Worm (Caenorhabditis elegans): ENCODE measurements around the gene W05E10.2.

W05E10.2 gene

DNA sequence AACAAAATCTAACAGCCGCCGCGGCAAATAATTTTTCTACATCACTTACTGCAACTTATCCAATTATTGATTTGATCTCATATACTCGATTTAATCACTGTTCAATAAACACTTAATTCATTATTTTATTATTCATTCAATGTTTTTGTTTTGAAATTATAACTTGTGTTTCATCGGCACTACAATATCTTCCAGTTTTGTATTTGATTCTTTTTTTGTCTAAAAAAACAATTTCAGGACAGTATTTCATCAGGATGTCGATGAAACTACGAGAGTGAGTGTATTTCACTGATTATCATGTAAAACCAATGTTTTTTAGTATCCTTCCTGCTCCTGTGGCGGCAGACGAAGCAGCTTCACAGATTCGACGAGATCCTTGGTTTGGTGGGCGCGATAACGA is 41.7 kb upstream of the W05E10.2 start, which contains the start of gene skp-1:
Gene skp-1, plus strand, starts transcription at position 238 of the 400 bp plus-strand sequence.
- no peak for TF ChIP-seq nhr-11 (tag; optimal IDR thresholded peaks at IDR 0.05)

DNA sequence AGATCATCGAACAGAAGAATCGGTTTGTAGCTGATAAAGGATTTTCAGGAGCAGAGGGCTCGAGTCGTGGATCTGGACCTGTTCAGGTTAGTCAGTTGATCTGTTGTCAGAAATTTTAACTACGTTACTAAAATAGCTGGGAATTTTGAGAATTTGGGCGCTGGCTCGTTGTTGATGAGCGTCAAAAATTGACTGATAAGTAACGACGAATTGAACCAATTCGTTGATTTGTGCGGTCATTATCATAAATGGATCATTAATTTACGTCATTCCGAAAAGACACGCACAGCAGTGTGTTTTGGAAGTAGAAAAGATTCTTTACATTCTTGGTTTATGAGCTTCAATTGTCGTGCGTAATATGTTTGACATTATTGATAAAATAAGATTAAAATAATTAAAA is 39.2 kb upstream of the W05E10.2 start:
- TF ChIP-seq nhr-237 (tag; optimal IDR thresholded peaks at IDR 0.05) (no peak), pqm-1 (tag; optimal IDR thresholded peaks at IDR 0.05) (peak; percentile 1)

DNA sequence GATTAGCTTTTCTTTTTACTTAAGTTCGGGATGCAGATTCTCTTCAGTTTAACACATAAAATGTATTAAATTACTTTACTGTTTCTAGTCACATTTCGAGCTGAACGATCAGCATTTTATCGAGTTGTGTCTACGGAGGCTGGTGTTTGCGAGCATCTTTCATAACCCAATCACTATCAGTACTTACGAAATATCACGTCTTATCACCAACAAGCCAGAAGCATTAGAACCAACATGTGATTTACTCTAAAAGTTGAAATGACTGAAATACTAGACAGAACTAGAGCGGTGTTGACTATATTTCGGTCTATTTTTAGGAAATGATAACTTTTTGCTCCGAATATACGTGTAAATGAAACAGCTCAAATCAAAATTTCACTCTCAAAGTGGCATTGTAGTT is 38.5 kb upstream of the W05E10.2 start:
- TF ChIP-seq isw-1 (GFP tag; IDR thresholded peaks at IDR 0.05) (no peak), egl-27 (tag; optimal IDR thresholded peaks at IDR 0.05) (no peak), nhr-71 (tag; optimal IDR thresholded peaks at IDR 0.05) (peak; percentile 19), mep-1 (tag; optimal IDR thresholded peaks at IDR 0.05) (no peak), sox-4 (tag; optimal IDR thresholded peaks at IDR 0.05) (no peak), lin-35 (GFP tag; optimal IDR thresholded peaks at IDR 0.05) (peak in 1 of 2 experiments; percentile 42), nhr-90 (tag; optimal IDR thresholded peaks at IDR 0.05; ENCODE audit: poor library complexity) (peak; percentile 8), nhr-20 (tag; optimal IDR thresholded peaks at IDR 0.05) (peak; percentile 49), blmp-1 (tag; optimal IDR thresholded peaks at IDR 0.05) (no peak), nhr-11 (tag; optimal IDR thresholded peaks at IDR 0.05) (no peak), nhr-77 (tag; optimal IDR thresholded peaks at IDR 0.05) (no peak), pqm-1 (tag; optimal IDR thresholded peaks at IDR 0.05) (peak; percentile 32), elt-2 (tag; optimal IDR thresholded peaks at IDR 0.05) (peak; percentile 89)

DNA sequence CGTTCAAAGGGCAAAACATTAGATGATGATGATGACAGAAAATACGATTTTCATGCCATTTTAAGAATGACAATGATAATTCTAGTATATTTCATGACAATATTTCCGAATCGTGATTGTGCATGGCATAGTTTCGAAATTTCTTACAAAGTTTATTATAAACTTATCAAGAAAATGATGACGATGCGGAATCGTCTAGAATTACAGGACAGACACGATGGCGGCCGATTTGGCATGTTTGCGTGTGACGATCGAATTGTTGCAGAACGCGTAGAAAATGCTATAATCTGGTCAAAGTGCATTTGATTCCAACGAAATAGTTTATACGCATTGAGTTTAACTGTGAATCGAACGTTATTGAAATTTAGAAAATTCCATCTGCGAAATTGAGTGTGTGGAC is 37.7 kb upstream of the W05E10.2 start:
- peak; percentile 27 for TF ChIP-seq nhr-20 (tag; optimal IDR thresholded peaks at IDR 0.05)
- no peak for TF ChIP-seq lin-39 (tag; optimal IDR thresholded peaks at IDR 0.05)
- no peak for TF ChIP-seq lin-14 (GFP tag; optimal IDR thresholded peaks at IDR 0.05)
- TF ChIP-seq sup-37 (GFP tag; optimal IDR thresholded peaks at IDR 0.05) = no peak
- no peak for TF ChIP-seq unc-86 (tag; optimal IDR thresholded peaks at IDR 0.05)
- TF ChIP-seq pag-3 (tag; optimal IDR thresholded peaks at IDR 0.05; ENCODE audit: borderline replicate concordance, insufficient read depth) = no peak
- TF ChIP-seq elt-2 (tag; optimal IDR thresholded peaks at IDR 0.05) = peak; percentile 75
- TF ChIP-seq efl-1 (optimal IDR thresholded peaks at IDR 0.05) = no peak
- TF ChIP-seq efl-1 (GFP tag; optimal IDR thresholded peaks at IDR 0.05 in 1 of 2) = peak in 1 of 2 experiments; percentile 19

DNA sequence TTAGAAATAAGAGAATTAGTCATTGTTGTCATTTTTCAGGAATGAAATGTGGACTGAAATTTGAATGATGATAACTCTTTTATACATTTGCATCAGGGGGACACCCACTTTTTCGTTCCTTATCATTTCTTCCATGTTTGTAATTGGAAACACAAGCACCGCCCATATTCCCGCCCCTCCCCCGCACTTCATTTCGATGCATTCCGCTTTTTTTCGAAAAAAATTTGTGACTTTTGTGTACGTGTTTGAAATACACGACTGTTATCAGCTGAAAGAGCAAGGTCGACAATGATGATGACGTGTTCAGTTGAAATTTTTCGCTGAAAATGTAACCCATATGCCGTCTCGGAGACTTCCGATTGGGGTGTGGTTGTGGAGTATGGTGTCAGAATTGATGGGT is 36.3 kb upstream of the W05E10.2 start, which contains the start of gene zip-10:
Gene zip-10, minus strand, starts transcription at position 43 of the 400 bp plus-strand sequence.
- TF ChIP-seq nhr-20 (tag; optimal IDR thresholded peaks at IDR 0.05) = peak; percentile 16
- TF ChIP-seq xbp-1 (tag; optimal IDR thresholded peaks at IDR 0.05) = no peak
- TF ChIP-seq irx-1 (tag; optimal IDR thresholded peaks at IDR 0.05) = no peak
- no peak for TF ChIP-seq ceh-8 (GFP tag; optimal IDR thresholded peaks at IDR 0.05)
- peak; percentile 57 for TF ChIP-seq pqm-1 (tag; optimal IDR thresholded peaks at IDR 0.05)
- TF ChIP-seq nhr-19 (GFP tag; conservative IDR thresholded peaks at IDR 0.05) = no peak
- no peak for TF ChIP-seq rnt-1 (tag; optimal IDR thresholded peaks at IDR 0.05)
- TF ChIP-seq lin-14 (GFP tag; optimal IDR thresholded peaks at IDR 0.05) = peak; percentile 8
- TF ChIP-seq hlh-17 (GFP tag; optimal IDR thresholded peaks at IDR 0.05; ENCODE audit: borderline replicate concordance) = no peak
- no peak for TF ChIP-seq efl-1 (optimal IDR thresholded peaks at IDR 0.05)
- peak in 1 of 2 experiments; percentile 78 for TF ChIP-seq efl-1 (GFP tag; optimal IDR thresholded peaks at IDR 0.05 in 1 of 2)
- TF ChIP-seq pax-3 (tag; optimal IDR thresholded peaks at IDR 0.05) = no peak
- no peak for TF ChIP-seq egl-13 (tag; optimal IDR thresholded peaks at IDR 0.05)
- TF ChIP-seq elt-2 (tag; optimal IDR thresholded peaks at IDR 0.05) = peak; percentile 95
- TF ChIP-seq jun-1 (tag; optimal IDR thresholded peaks at IDR 0.05) = peak; percentile 6
- no peak for TF ChIP-seq ztf-11 (tag; optimal IDR thresholded peaks at IDR 0.05)
- TF ChIP-seq C34B4.2 (tag; optimal IDR thresholded peaks at IDR 0.05) = no peak
- TF ChIP-seq grh-1 (GFP tag; IDR thresholded peaks at IDR 0.05) = no peak
